Fruit fly (Drosophila melanogaster) whole organism, adult: ENCODE measurements around the gene CG8673.

ENCODE experiments used
- CG14711 ChIP-seq: fragments of 200-800 bp; sonication (Bioruptor generic); optimal IDR thresholded peaks from 2 replicates; lab custom pipeline; 2018; ENCODE audit warnings: missing biosample characterization, mild to moderate bottlenecking, missing genetic modification characterization, moderate library complexity
- CG7045 ChIP-seq: fragments of 200-800 bp; sonication (Bioruptor generic); optimal IDR thresholded peaks from 2 replicates; lab custom pipeline; 2017; ENCODE audit warnings: missing biosample characterization, mild to moderate bottlenecking, missing genetic modification characterization
- cic ChIP-seq: fragments of 200-800 bp; sonication (Bioruptor generic); optimal IDR thresholded peaks from 2 replicates; lab custom pipeline; 2017; ENCODE audit warnings: missing biosample characterization, mild to moderate bottlenecking, missing genetic modification characterization, moderate library complexity
- cnc ChIP-seq, 2 experiments: fragments of >200 bp; optimal IDR thresholded peaks; 2 replicates each; lab custom pipeline; 2017
- kay ChIP-seq: fragments of 200-800 bp; sonication (Bioruptor generic); peaks from one replicate; lab custom pipeline; 2016; ENCODE audit warnings: missing biosample characterization, missing genetic modification characterization, borderline replicate concordance
- ovo ChIP-seq: fragments of 200-800 bp; sonication (Bioruptor generic); optimal IDR thresholded peaks from 2 replicates; lab custom pipeline; 2016; ENCODE audit warnings: missing biosample characterization, missing genetic modification characterization
- tj ChIP-seq: fragments of 200-800 bp; sonication (Bioruptor generic); optimal IDR thresholded peaks from 3 replicates; lab custom pipeline; 2017; ENCODE audit warnings: missing biosample characterization, mild to moderate bottlenecking, missing genetic modification characterization, moderate library complexity

DNA sequence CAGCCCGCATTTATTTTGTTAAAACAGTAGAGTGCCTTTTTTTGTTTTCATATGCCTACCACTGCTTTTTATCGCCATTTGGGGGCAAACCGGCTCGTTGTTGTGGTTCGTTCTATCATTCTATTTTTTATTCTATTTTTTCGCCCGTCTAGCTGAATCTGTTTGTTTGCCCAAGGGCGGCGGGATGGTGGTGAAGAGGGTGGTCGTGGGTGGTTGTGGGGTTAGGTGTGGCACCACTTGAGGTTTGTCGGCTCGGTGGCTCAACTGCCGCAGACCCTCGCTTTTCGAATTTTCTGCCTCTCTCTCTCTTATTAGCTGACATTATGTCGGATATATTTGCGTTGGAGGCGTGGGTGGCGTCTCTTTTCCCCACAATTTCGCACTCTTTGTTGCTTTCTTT, 47.4 kb downstream of the CG8673 start:
- peak; percentile 6 for TF ChIP-seq cic (GFP tag; lab: Kevin White, UChicago)
- TF ChIP-seq ovo, result no peak
- peak; percentile 30 for TF ChIP-seq kay (GFP tag; lab: Kevin White, UChicago)
- no peak for TF ChIP-seq CG14711 (tag; lab: Kevin White, UChicago)
- TF ChIP-seq cnc (optimal IDR thresholded peaks at IDR 0.05; lab: Kevin White, UChicago), result no peak
- TF ChIP-seq tj (GFP tag; lab: Kevin White, UChicago), result no peak
- no peak for TF ChIP-seq CG7045 (GFP tag; lab: Kevin White, UChicago)
